Worm (Caenorhabditis elegans) whole organism, L1 larva: ENCODE results near the gene rpl-23.

ENCODE experiments used
- C04F5.9 ChIP-seq: sonication (generic microtip); optimal IDR thresholded peaks from 2 replicates; lab custom pipeline; 2016; ENCODE audit warnings: missing genetic modification characterization, missing compliant biosample characterization
- C34B4.2 ChIP-seq: sonication (generic microtip); optimal IDR thresholded peaks from 2 replicates; lab custom pipeline; 2017; ENCODE audit warnings: mild to moderate bottlenecking, missing genetic modification characterization, missing compliant biosample characterization
- F16B12.6 ChIP-seq: fragments of 150-350 bp; optimal IDR thresholded peaks from 2 replicates; lab custom pipeline; 2014; ENCODE audit warnings: missing biosample characterization, missing genetic modification characterization
- Y116A8C.19 ChIP-seq: sonication (generic microtip); optimal IDR thresholded peaks from 2 replicates; lab custom pipeline; 2016; ENCODE audit warnings: missing compliant biosample characterization, missing genetic modification characterization, borderline replicate concordance
- aha-1 ChIP-seq: fragments of 150-350 bp; optimal IDR thresholded peaks from 2 replicates; lab custom pipeline; 2014; ENCODE audit warnings: missing biosample characterization, missing genetic modification characterization
- alr-1 ChIP-seq: fragments of 200-800 bp; sonication (Bioruptor generic); optimal IDR thresholded peaks from 2 replicates; lab custom pipeline; 2018; ENCODE audit warnings: borderline replicate concordance, mild to moderate bottlenecking, missing genetic modification characterization, missing compliant biosample characterization
- ama-1 ChIP-seq: fragments of 150-350 bp; optimal IDR thresholded peaks from 2 replicates; lab custom pipeline; 2014
- blmp-1 ChIP-seq: fragments of 150-350 bp; optimal IDR thresholded peaks from 2 replicates; lab custom pipeline; 2014; ENCODE audit warnings: missing biosample characterization, missing genetic modification characterization
- ceh-8 ChIP-seq: fragments of 200-800 bp; sonication (Bioruptor generic); optimal IDR thresholded peaks from 2 replicates; lab custom pipeline; 2018; ENCODE audit warnings: mild to moderate bottlenecking, missing genetic modification characterization, moderate library complexity, missing compliant biosample characterization
- ceh-82 ChIP-seq, 3 experiments: fragments of 150-350 bp in 1 of 3; sonication (generic microtip) in 2 of 3; optimal IDR thresholded peaks; 2 replicates each; lab custom pipeline; 2014 to 2017; ENCODE audit warnings: missing biosample characterization in 3 of 3, missing genetic modification characterization in 3 of 3
- ceh-90 ChIP-seq: sonication (generic microtip); optimal IDR thresholded peaks from 2 replicates; lab custom pipeline; 2016; ENCODE audit warnings: missing genetic modification characterization, missing compliant biosample characterization
- ces-1 ChIP-seq: fragments of 150-350 bp; optimal IDR thresholded peaks from 2 replicates; lab custom pipeline; 2014; ENCODE audit warnings: missing biosample characterization, missing genetic modification reagents, missing genetic modification characterization
- dsc-1 ChIP-seq: sonication (generic microtip); optimal IDR thresholded peaks from 2 replicates; lab custom pipeline; 2016; ENCODE audit warnings: mild to moderate bottlenecking, missing genetic modification characterization, missing compliant biosample characterization
- efl-1 ChIP-seq, 4 experiments: fragments of 150-350 bp; optimal IDR thresholded peaks in 3 of 4; peaks in 1 of 4; 1 replicate in 1 of 4; 2 replicates in 3 of 4; lab custom pipeline; 2014; ENCODE audit warnings: missing biosample characterization in 2 of 4, missing genetic modification characterization in 2 of 4, missing genetic modification reagents in 2 of 4
- efl-3 ChIP-seq: fragments of 200-800 bp; sonication (Bioruptor generic); optimal IDR thresholded peaks from 2 replicates; lab custom pipeline; 2018; ENCODE audit warnings: mild to moderate bottlenecking, missing genetic modification characterization, missing compliant biosample characterization
- elt-3 ChIP-seq, 6 experiments: fragments of 150-350 bp in 1 of 6; sonication (generic microtip); optimal IDR thresholded peaks; 2 replicates each; lab custom pipeline; 2017 to 2018; ENCODE audit warnings: missing biosample characterization in 6 of 6, missing genetic modification characterization in 6 of 6, inconsistent platforms in 1 of 6
- ets-5 ChIP-seq: fragments of 200-800 bp; sonication (Bioruptor generic); IDR thresholded peaks from 2 replicates; pipeline ENCODE4 v1.3.6; 2022; ENCODE audit warnings: missing genetic modification characterization, missing compliant biosample characterization
- fkh-10 ChIP-seq: sonication (generic microtip); optimal IDR thresholded peaks from 2 replicates; lab custom pipeline; 2017; ENCODE audit warnings: missing biosample characterization, missing genetic modification reagents, missing genetic modification characterization
- fkh-8 ChIP-seq: sonication (generic microtip); optimal IDR thresholded peaks from 2 replicates; lab custom pipeline; 2016; ENCODE audit warnings: mild to moderate bottlenecking, missing genetic modification characterization, missing compliant biosample characterization
- fos-1 ChIP-seq: fragments of 150-350 bp; optimal IDR thresholded peaks from 2 replicates; lab custom pipeline; 2014; ENCODE audit warnings: missing biosample characterization, missing genetic modification characterization
- hpl-2 ChIP-seq: fragments of 150-350 bp; optimal IDR thresholded peaks from 2 replicates; lab custom pipeline; 2014; ENCODE audit warnings: missing biosample characterization, missing genetic modification reagents, missing genetic modification characterization
- isw-1 ChIP-seq: fragments of 200-800 bp; sonication (Bioruptor generic); IDR thresholded peaks from 2 replicates; pipeline ENCODE4 v1.3.6; 2022; ENCODE audit warnings: missing genetic modification characterization, missing compliant biosample characterization
- lin-13 ChIP-seq: fragments of 150-350 bp; optimal IDR thresholded peaks from 2 replicates; lab custom pipeline; 2014; ENCODE audit warnings: missing biosample characterization, missing genetic modification reagents, missing genetic modification characterization
- lin-14 ChIP-seq: fragments of 200-800 bp; sonication (Bioruptor generic); optimal IDR thresholded peaks from 2 replicates; lab custom pipeline; 2018; ENCODE audit warnings: mild to moderate bottlenecking, missing genetic modification characterization, moderate library complexity, missing compliant biosample characterization
- lin-35 ChIP-seq, 2 experiments: fragments of 150-350 bp; optimal IDR thresholded peaks; 2 replicates each; lab custom pipeline; 2014; ENCODE audit warnings: missing biosample characterization in 2 of 2, missing genetic modification characterization in 2 of 2, missing genetic modification reagents in 2 of 2
- lin-39 ChIP-seq: fragments of 150-350 bp; optimal IDR thresholded peaks from 2 replicates; lab custom pipeline; 2014; ENCODE audit warnings: missing biosample characterization, missing genetic modification reagents, missing genetic modification characterization
- lsy-2 ChIP-seq, 2 experiments: fragments of 150-350 bp; optimal IDR thresholded peaks; 2 replicates each; lab custom pipeline; 2014; ENCODE audit warnings: missing biosample characterization in 2 of 2, missing genetic modification characterization in 2 of 2
- nhr-11 ChIP-seq: fragments of 150-350 bp; optimal IDR thresholded peaks from 2 replicates; lab custom pipeline; 2014; ENCODE audit warnings: missing biosample characterization, missing genetic modification characterization
- nhr-12 ChIP-seq: sonication (generic microtip); optimal IDR thresholded peaks from 2 replicates; lab custom pipeline; 2017; ENCODE audit warnings: missing biosample characterization, missing genetic modification characterization
- nhr-19 ChIP-seq: fragments of 200-800 bp; sonication (Bioruptor generic); conservative IDR thresholded peaks from 2 replicates; pipeline ENCODE4 v1.3.6; 2022; ENCODE audit warnings: missing genetic modification characterization, missing compliant biosample characterization
- nhr-20 ChIP-seq: sonication (generic microtip); optimal IDR thresholded peaks from 2 replicates; lab custom pipeline; 2016; ENCODE audit warnings: mild to moderate bottlenecking, missing genetic modification characterization, missing compliant biosample characterization
- nhr-237 ChIP-seq: fragments of 150-350 bp; optimal IDR thresholded peaks from 2 replicates; lab custom pipeline; 2014; ENCODE audit warnings: missing biosample characterization, missing genetic modification characterization
- nhr-28 ChIP-seq: fragments of 150-350 bp; optimal IDR thresholded peaks from 2 replicates; lab custom pipeline; 2014; ENCODE audit warnings: missing biosample characterization, missing genetic modification characterization
- nhr-71 ChIP-seq: sonication (generic microtip); optimal IDR thresholded peaks from 2 replicates; lab custom pipeline; 2016; ENCODE audit warnings: mild to moderate bottlenecking, missing genetic modification characterization, moderate library complexity, missing compliant biosample characterization
- nhr-76 ChIP-seq: sonication (generic microtip); optimal IDR thresholded peaks from 2 replicates; lab custom pipeline; 2017; ENCODE audit warnings: missing biosample characterization, missing genetic modification characterization
- nhr-84 ChIP-seq: sonication (generic microtip); optimal IDR thresholded peaks from 2 replicates; lab custom pipeline; 2017; ENCODE audit warnings: missing biosample characterization, missing genetic modification characterization
- nhr-85 ChIP-seq: sonication (generic microtip); peaks from one replicate; lab custom pipeline; 2016; ENCODE audit warnings: missing genetic modification characterization, inconsistent platforms, missing compliant biosample characterization
- pag-3 ChIP-seq: sonication (generic microtip); optimal IDR thresholded peaks from 2 replicates; lab custom pipeline; 2017; ENCODE audit warnings: missing genetic modification characterization, mild to moderate bottlenecking, missing compliant biosample characterization, antibody characterized with exemption, borderline replicate concordance; ENCODE audit not compliant: insufficient read depth
- pax-3 ChIP-seq: fragments of 200-800 bp; sonication (Bioruptor generic); optimal IDR thresholded peaks from 2 replicates; lab custom pipeline; 2018; ENCODE audit warnings: mild to moderate bottlenecking, missing genetic modification characterization, moderate library complexity, missing compliant biosample characterization
- pqm-1 ChIP-seq: sonication (generic microtip); optimal IDR thresholded peaks from 3 replicates; lab custom pipeline; 2017; ENCODE audit warnings: missing biosample characterization, missing genetic modification characterization
- rnt-1 ChIP-seq: sonication (generic microtip); optimal IDR thresholded peaks from 2 replicates; lab custom pipeline; 2016; ENCODE audit warnings: mild to moderate bottlenecking, missing genetic modification characterization, moderate library complexity, missing compliant biosample characterization
- snu-23 ChIP-seq: sonication (generic microtip); optimal IDR thresholded peaks from 2 replicates; lab custom pipeline; 2016; ENCODE audit warnings: missing genetic modification characterization, missing compliant biosample characterization
- sptf-1 ChIP-seq: fragments of 150-350 bp; optimal IDR thresholded peaks from 2 replicates; lab custom pipeline; 2014; ENCODE audit warnings: missing biosample characterization, missing genetic modification characterization
- sup-37 ChIP-seq: fragments of 200-800 bp; sonication (Bioruptor generic); optimal IDR thresholded peaks from 2 replicates; lab custom pipeline; 2018; ENCODE audit warnings: mild to moderate bottlenecking, missing genetic modification characterization, missing compliant biosample characterization
- tbx-2 ChIP-seq: sonication (generic microtip); optimal IDR thresholded peaks from 2 replicates; lab custom pipeline; 2016; ENCODE audit warnings: missing genetic modification characterization, missing compliant biosample characterization
- unc-130 ChIP-seq: fragments of 150-350 bp; optimal IDR thresholded peaks from 2 replicates; lab custom pipeline; 2017; ENCODE audit warnings: missing biosample characterization, missing genetic modification characterization, inconsistent platforms
- unc-30 ChIP-seq: sonication (generic microtip); optimal IDR thresholded peaks from 2 replicates; lab custom pipeline; 2017; ENCODE audit warnings: missing biosample characterization, missing genetic modification characterization
- unc-62 ChIP-seq: fragments of 150-350 bp; optimal IDR thresholded peaks from 2 replicates; lab custom pipeline; 2014; ENCODE audit warnings: missing biosample characterization, missing genetic modification reagents, missing genetic modification characterization
- unc-86 ChIP-seq: sonication (generic microtip); optimal IDR thresholded peaks from 2 replicates; lab custom pipeline; 2016; ENCODE audit warnings: missing genetic modification characterization, missing compliant biosample characterization
- zag-1 ChIP-seq: fragments of 150-350 bp; optimal IDR thresholded peaks from 2 replicates; lab custom pipeline; 2014; ENCODE audit warnings: missing biosample characterization, missing genetic modification characterization
- zip-4 ChIP-seq: fragments of 200-800 bp; sonication (Bioruptor generic); optimal IDR thresholded peaks from 2 replicates; lab custom pipeline; 2018; ENCODE audit warnings: mild to moderate bottlenecking, missing genetic modification characterization, moderate library complexity, missing compliant biosample characterization
- ztf-11 ChIP-seq, 2 experiments: sonication (generic microtip); optimal IDR thresholded peaks; 2 replicates each; lab custom pipeline; 2016 to 2017; ENCODE audit warnings: missing genetic modification characterization in 2 of 2, missing biosample characterization in 1 of 2, missing compliant biosample characterization in 1 of 2
- ztf-4 ChIP-seq: fragments of 150-350 bp; optimal IDR thresholded peaks from 2 replicates; lab custom pipeline; 2014; ENCODE audit warnings: missing biosample characterization, missing genetic modification characterization

The rpl-23 gene

DNA sequence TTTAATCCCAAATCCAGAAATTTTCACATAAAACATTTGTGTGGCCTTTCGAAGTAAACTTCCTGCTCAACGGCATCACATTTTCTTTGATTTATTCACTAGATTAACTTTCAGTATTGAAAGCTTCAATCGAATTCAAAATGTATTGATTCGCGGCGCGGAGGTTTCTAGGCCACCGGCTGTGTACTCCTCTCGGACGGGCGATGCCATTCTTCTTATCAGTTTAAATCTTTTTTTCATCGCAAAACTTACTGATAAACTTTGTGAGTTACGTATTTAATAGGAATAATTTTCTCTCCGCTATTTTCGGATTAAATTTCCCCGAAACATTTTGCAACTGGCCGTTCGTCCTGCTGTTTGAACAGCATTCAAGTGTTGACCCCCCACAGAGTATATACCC, 16.0 kb upstream of the rpl-23 start:
- TF ChIP-seq alr-1 (tag; lab: Kevin White, UChicago): no peak
- peak; percentile 45 to 66 (median 60) for TF ChIP-seq ceh-82 (tag; optimal IDR thresholded peaks at IDR 0.05; lab: Kevin White, UChicago)
- no peak for TF ChIP-seq nhr-76
- TF ChIP-seq snu-23 (GFP tag; lab: Kevin White, UChicago): peak; percentile 83
- TF ChIP-seq hpl-2: no peak
- no peak for TF ChIP-seq unc-30 (tag; lab: Kevin White, UChicago)
- peak; percentile 51 for TF ChIP-seq zip-4 (GFP tag; lab: Kevin White, UChicago)
- TF ChIP-seq unc-130 (tag; lab: Kevin White, UChicago): peak; percentile 71
- TF ChIP-seq nhr-12 (tag; lab: Kevin White, UChicago): no peak
- no peak for TF ChIP-seq nhr-28 (tag; lab: Kevin White, UChicago)
- peak; percentile 91 to 93 for TF ChIP-seq efl-1 (optimal IDR thresholded peaks at IDR 0.05; lab: Kevin White, UChicago)
- peak; percentile 90 to 99 for TF ChIP-seq efl-1 (GFP tag; optimal IDR thresholded peaks at IDR 0.05 in 1 of 2; lab: Kevin White, UChicago)
- TF ChIP-seq pag-3: peak; percentile 69
- TF ChIP-seq C04F5.9 (tag; lab: Kevin White, UChicago): peak; percentile 79
- peak; percentile 68 for TF ChIP-seq Y116A8C.19 (tag; lab: Kevin White, UChicago)
- TF ChIP-seq ceh-90 (tag; lab: Kevin White, UChicago): peak; percentile 94
- TF ChIP-seq nhr-71 (tag; lab: Kevin White, UChicago): peak; percentile 91
- TF ChIP-seq fkh-10: peak; percentile 34
- TF ChIP-seq dsc-1: peak; percentile 92
- TF ChIP-seq ama-1 (lab: Kevin White, UChicago): no peak
- TF ChIP-seq ceh-8 (GFP tag; lab: Kevin White, UChicago): peak; percentile 13
- peak; percentile 28 for TF ChIP-seq fos-1 (tag; lab: Kevin White, UChicago)
- no peak for TF ChIP-seq pqm-1
- peak; percentile 89 for TF ChIP-seq nhr-85 (tag; lab: Kevin White, UChicago)
- peak; percentile 98 for TF ChIP-seq rnt-1
- TF ChIP-seq nhr-20 (tag; lab: Kevin White, UChicago): peak; percentile 85
- peak; percentile 73 to 76 for TF ChIP-seq lsy-2 (tag; optimal IDR thresholded peaks at IDR 0.05; lab: Kevin White, UChicago)
- TF ChIP-seq elt-3 (tag; optimal IDR thresholded peaks at IDR 0.05; lab: Kevin White, UChicago): peak in 3 of 6 experiments; percentile 5 to 68 (median 33)
- TF ChIP-seq unc-62 (GFP tag; lab: Kevin White, UChicago): no peak
- peak; percentile 77 for TF ChIP-seq lin-14 (GFP tag; lab: Kevin White, UChicago)
- TF ChIP-seq blmp-1: no peak
- peak; percentile 69 for TF ChIP-seq ztf-4
- no peak for TF ChIP-seq aha-1
- peak; percentile 34 for TF ChIP-seq nhr-11
- TF ChIP-seq sptf-1 (tag; lab: Kevin White, UChicago): no peak
- peak; percentile 37 for TF ChIP-seq efl-3 (GFP tag; lab: Kevin White, UChicago)
- no peak for TF ChIP-seq F16B12.6 (tag; lab: Kevin White, UChicago)
- no peak for TF ChIP-seq C34B4.2 (tag; lab: Kevin White, UChicago)
- TF ChIP-seq lin-13: peak; percentile 66
- no peak for TF ChIP-seq ces-1 (GFP tag; lab: Kevin White, UChicago)
- TF ChIP-seq unc-86 (tag; lab: Kevin White, UChicago): peak; percentile 55
- TF ChIP-seq tbx-2 (tag; lab: Kevin White, UChicago): peak; percentile 87
- peak; percentile 85 for TF ChIP-seq nhr-19 (GFP tag; lab: Robert Waterston, UW)
- peak; percentile 52 for TF ChIP-seq sup-37
- TF ChIP-seq nhr-84 (tag; lab: Kevin White, UChicago): no peak
- TF ChIP-seq nhr-237: no peak
- TF ChIP-seq pax-3 (tag; lab: Kevin White, UChicago): peak; percentile 86
- peak in 1 of 2 experiments; percentile 88 for TF ChIP-seq ztf-11 (tag; optimal IDR thresholded peaks at IDR 0.05; lab: Kevin White, UChicago)
- TF ChIP-seq fkh-8 (tag; lab: Kevin White, UChicago): peak; percentile 55
- no peak for TF ChIP-seq zag-1 (tag; lab: Kevin White, UChicago)
- TF ChIP-seq ets-5 (GFP tag; lab: Robert Waterston, UW): no peak
- TF ChIP-seq lin-39 (tag; lab: Kevin White, UChicago): peak; percentile 34
- peak; percentile 86 to 92 for TF ChIP-seq lin-35 (GFP tag; optimal IDR thresholded peaks at IDR 0.05; lab: Kevin White, UChicago)
- peak; percentile 54 for TF ChIP-seq isw-1 (GFP tag; lab: Robert Waterston, UW)
